Worm (Caenorhabditis elegans) whole organism, midembryonic: Measurements from ENCODE around the gene T10D4.19.

Source experiments
- flt-1 ChIP-seq: fragments of 200-800 bp; sonication (Bioruptor generic); IDR thresholded peaks from 2 replicates; pipeline ENCODE4 v1.3.6; 2022; ENCODE audit warnings: missing genetic modification characterization, missing compliant biosample characterization
- med-1 ChIP-seq: sonication (generic microtip); optimal IDR thresholded peaks from 2 replicates; lab custom pipeline; 2017; ENCODE audit warnings: missing genetic modification characterization, mild to moderate bottlenecking, missing compliant biosample characterization, antibody characterized with exemption, missing genetic modification reagents; ENCODE audit not compliant: insufficient read depth
- tab-1 ChIP-seq: fragments of 200-800 bp; sonication (Bioruptor generic); IDR thresholded peaks from 2 replicates; pipeline ENCODE4 v1.3.6; 2022; ENCODE audit warnings: missing genetic modification characterization, missing compliant biosample characterization
- ztf-29 ChIP-seq: fragments of 200-800 bp; sonication (Bioruptor generic); IDR thresholded peaks from 2 replicates; pipeline ENCODE4 v1.3.6; 2022; ENCODE audit warnings: missing genetic modification reagents, missing genetic modification characterization, missing compliant biosample characterization

DNA sequence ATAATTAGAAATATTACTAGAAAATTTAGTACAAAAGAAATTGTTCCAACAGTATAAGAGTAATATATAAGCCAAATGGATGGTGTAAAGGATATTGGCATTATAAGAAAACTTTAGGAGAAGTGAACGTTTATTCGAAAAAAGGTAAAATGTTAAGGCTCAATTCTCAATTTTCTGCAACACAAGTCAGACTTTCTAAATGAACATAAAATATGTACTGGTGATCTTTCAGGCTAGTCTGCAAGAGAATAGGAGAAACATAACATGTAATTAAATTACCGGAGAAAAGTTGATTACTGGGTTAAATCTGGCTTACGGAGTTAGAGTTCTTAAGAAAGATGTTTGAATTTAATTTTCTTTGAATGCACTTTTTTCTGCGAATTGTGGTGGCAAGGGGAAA lies 5.0 kb downstream of the T10D4.19 start, which contains the start of gene sri-33:
- no peak for TF ChIP-seq med-1
- no peak for TF ChIP-seq flt-1 (GFP tag; lab: Robert Waterston, UW)
- no peak for TF ChIP-seq ztf-29 (GFP tag; lab: Robert Waterston, UW)
- no peak for TF ChIP-seq tab-1 (GFP tag; lab: Robert Waterston, UW)
